Worm (Caenorhabditis elegans): Measurements from ENCODE around the gene C37H5.13.

DNA sequence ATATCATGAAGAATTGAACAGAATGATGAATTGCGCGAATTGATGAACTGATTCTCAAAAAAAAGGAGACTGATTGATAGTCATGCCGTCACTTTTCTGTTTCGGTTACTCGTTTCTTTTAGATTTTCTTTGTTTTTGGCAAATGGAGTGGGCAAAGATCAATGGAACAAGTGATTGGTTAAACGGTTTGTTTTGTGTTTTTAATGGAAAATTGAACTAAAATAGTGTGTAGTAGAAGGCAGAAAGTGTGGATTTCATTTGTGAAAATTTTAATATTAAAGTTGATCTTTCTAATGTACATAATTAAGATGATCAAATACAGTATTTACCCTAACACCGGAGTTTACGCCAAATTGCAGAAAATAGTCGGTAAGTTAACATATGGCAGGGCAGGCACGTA is 22.9 kb downstream of the C37H5.13 start, which contains the start of gene nas-9:
- TF ChIP-seq W03F9.2 (tag; optimal IDR thresholded peaks at IDR 0.05) (no peak), him-1 (tag; optimal IDR thresholded peaks at IDR 0.05) (no peak)
